Worm (Caenorhabditis elegans): ENCODE measurements around the gene R08E5.4.

R08E5.4 gene

DNA sequence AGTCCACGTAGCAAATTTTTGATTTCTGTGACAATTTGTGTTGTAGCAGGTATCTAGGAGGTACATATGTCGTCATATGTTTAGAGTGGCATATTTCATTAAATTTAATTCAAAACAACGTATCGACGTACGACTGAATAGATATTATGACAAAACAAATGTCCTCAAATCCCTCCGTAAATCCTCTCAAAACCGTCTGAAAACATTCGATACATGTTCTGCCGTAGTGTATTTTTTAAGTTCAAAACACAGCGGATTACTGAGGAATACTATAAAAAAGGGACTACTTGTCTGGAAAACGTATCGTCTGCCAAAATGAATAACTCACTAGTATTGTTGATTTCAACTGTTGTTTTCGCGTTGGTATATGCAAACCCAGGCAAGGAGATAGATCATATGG, at the start of gene R08E5.4:
TSS of gene R08E5.4 (plus strand) at position 301 of the 400 bp plus-strand sequence.
- TF ChIP-seq pes-1 (GFP tag; IDR thresholded peaks at IDR 0.05) (no peak), hmbx-1 (tag; optimal IDR thresholded peaks at IDR 0.05) (no peak), ets-7 (tag; optimal IDR thresholded peaks at IDR 0.05) (no peak), sea-1 (GFP tag; conservative IDR thresholded peaks at IDR 0.05) (no peak), tbx-11 (GFP tag; IDR thresholded peaks at IDR 0.05) (no peak), ceh-36 (tag; optimal IDR thresholded peaks at IDR 0.05) (no peak), hnd-1 (tag; optimal IDR thresholded peaks at IDR 0.05) (no peak), tra-4 (tag; optimal IDR thresholded peaks at IDR 0.05) (no peak), scrt-1 (GFP tag; IDR thresholded peaks at IDR 0.05) (no peak), B0310.2 (tag; optimal IDR thresholded peaks at IDR 0.05) (no peak)

DNA sequence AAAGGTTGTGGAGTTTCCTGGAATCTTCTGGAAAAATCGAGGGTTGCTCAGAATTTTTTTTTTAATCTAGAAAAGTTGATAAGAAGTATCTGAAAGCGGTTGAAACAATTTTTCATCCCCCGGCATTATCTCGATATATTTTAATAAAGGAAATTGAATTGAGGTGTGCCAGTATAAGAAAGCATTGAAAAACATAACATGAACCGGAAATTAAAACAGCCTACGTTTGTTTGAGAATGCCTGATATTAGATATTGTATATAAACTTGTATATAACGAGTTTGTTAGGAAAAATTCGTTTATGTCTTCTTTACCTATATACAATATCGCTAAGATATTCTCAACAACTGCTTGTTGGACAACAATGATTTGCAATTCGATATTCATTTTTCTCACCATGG, 43.6 kb upstream of the R08E5.4 start, which contains the start of gene str-30:
TSS of gene str-30 (plus strand) at position 301 of the 400 bp plus-strand sequence.
- TF ChIP-seq hmbx-1 (tag; optimal IDR thresholded peaks at IDR 0.05), result no peak
- no peak for TF ChIP-seq ama-1 (optimal IDR thresholded peaks at IDR 0.05)
- TF ChIP-seq hnd-1 (tag; optimal IDR thresholded peaks at IDR 0.05), result no peak
- TF ChIP-seq flt-1 (GFP tag; IDR thresholded peaks at IDR 0.05), result no peak
- TF ChIP-seq tbx-37 (GFP tag; conservative IDR thresholded peaks at IDR 0.05), result no peak
- no peak for TF ChIP-seq pes-1 (GFP tag; IDR thresholded peaks at IDR 0.05)
- no peak for TF ChIP-seq scrt-1 (GFP tag; IDR thresholded peaks at IDR 0.05)
- no peak for TF ChIP-seq sea-1 (GFP tag; conservative IDR thresholded peaks at IDR 0.05)
- TF ChIP-seq B0310.2 (tag; optimal IDR thresholded peaks at IDR 0.05), result no peak
- no peak for TF ChIP-seq ets-7 (tag; optimal IDR thresholded peaks at IDR 0.05)

DNA sequence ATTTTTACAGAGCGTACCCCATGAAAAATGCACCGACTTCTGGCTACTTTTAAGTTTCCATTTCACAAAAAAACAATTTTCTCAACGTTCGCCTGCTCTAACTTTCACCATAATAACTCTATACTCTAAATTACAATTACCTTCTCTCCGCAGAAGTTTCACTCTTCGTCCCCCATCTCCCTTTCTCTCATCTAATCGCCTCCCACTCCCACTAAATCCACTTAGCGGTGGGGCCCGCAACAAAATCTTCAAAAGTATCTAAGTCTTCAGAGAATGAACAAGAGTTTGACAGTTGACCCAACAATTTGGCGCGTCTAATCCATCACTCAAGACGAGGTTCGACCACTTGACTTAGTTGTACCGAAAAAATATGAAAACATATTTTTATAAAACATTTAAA, 30.0 kb upstream of the R08E5.4 start:
- TF ChIP-seq F13C5.2 (tag; optimal IDR thresholded peaks at IDR 0.05), result no peak
- no peak for TF ChIP-seq hmbx-1 (tag; optimal IDR thresholded peaks at IDR 0.05)
- no peak for TF ChIP-seq flt-1 (GFP tag; IDR thresholded peaks at IDR 0.05)
- no peak for TF ChIP-seq ama-1 (optimal IDR thresholded peaks at IDR 0.05)
- no peak for TF ChIP-seq hmg-4 (GFP tag; optimal IDR thresholded peaks at IDR 0.05)
- no peak for TF ChIP-seq hnd-1 (tag; optimal IDR thresholded peaks at IDR 0.05)
- no peak for TF ChIP-seq sea-1 (GFP tag; conservative IDR thresholded peaks at IDR 0.05)
- no peak for TF ChIP-seq ceh-13 (GFP tag; optimal IDR thresholded peaks at IDR 0.05)
- TF ChIP-seq aly-1 (tag; optimal IDR thresholded peaks at IDR 0.05), result no peak
- no peak for TF ChIP-seq tbx-11 (GFP tag; IDR thresholded peaks at IDR 0.05)
- TF ChIP-seq scrt-1 (GFP tag; IDR thresholded peaks at IDR 0.05), result no peak
- TF ChIP-seq tbx-37 (GFP tag; conservative IDR thresholded peaks at IDR 0.05), result no peak
- TF ChIP-seq tra-4 (tag; optimal IDR thresholded peaks at IDR 0.05), result no peak
- no peak for TF ChIP-seq ets-7 (tag; optimal IDR thresholded peaks at IDR 0.05)
- TF ChIP-seq ceh-36 (tag; optimal IDR thresholded peaks at IDR 0.05), result no peak
- TF ChIP-seq B0310.2 (tag; optimal IDR thresholded peaks at IDR 0.05), result no peak
- TF ChIP-seq pes-1 (GFP tag; IDR thresholded peaks at IDR 0.05), result no peak

DNA sequence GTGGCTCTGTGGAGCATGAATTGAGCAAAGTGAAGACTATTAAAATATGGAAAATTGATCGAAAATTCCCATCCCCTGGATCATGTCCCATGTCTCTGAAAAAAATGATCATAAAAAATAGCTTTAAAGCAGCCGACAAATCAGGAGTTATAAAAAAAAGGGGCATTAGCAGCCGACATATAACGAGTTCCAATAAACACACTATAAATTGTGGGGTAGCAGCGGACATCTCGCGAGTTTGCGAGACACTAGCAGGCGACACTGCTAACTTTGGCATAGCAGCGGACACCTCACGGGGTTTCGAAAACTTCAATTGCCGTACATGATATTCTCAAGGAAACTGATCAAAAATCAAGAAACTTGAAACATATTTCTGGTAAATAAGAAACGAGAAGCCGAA, 29.1 kb upstream of the R08E5.4 start, which contains the start of gene hpo-36:
TSS of gene hpo-36 (minus strand) at position 101 of the 400 bp plus-strand sequence.
- TF ChIP-seq scrt-1 (GFP tag; IDR thresholded peaks at IDR 0.05), result no peak
- no peak for TF ChIP-seq ets-7 (tag; optimal IDR thresholded peaks at IDR 0.05)
- no peak for TF ChIP-seq aly-1 (tag; optimal IDR thresholded peaks at IDR 0.05)
- TF ChIP-seq ceh-13 (GFP tag; optimal IDR thresholded peaks at IDR 0.05), result no peak
- no peak for TF ChIP-seq hmbx-1 (tag; optimal IDR thresholded peaks at IDR 0.05)
- TF ChIP-seq pes-1 (GFP tag; IDR thresholded peaks at IDR 0.05), result no peak
- TF ChIP-seq tbx-37 (GFP tag; conservative IDR thresholded peaks at IDR 0.05), result no peak
- no peak for TF ChIP-seq tra-4 (tag; optimal IDR thresholded peaks at IDR 0.05)
- no peak for TF ChIP-seq F13C5.2 (tag; optimal IDR thresholded peaks at IDR 0.05)
- no peak for TF ChIP-seq flt-1 (GFP tag; IDR thresholded peaks at IDR 0.05)
- no peak for TF ChIP-seq hmg-4 (GFP tag; optimal IDR thresholded peaks at IDR 0.05)
- TF ChIP-seq ama-1 (optimal IDR thresholded peaks at IDR 0.05), result no peak
- no peak for TF ChIP-seq B0310.2 (tag; optimal IDR thresholded peaks at IDR 0.05)

DNA sequence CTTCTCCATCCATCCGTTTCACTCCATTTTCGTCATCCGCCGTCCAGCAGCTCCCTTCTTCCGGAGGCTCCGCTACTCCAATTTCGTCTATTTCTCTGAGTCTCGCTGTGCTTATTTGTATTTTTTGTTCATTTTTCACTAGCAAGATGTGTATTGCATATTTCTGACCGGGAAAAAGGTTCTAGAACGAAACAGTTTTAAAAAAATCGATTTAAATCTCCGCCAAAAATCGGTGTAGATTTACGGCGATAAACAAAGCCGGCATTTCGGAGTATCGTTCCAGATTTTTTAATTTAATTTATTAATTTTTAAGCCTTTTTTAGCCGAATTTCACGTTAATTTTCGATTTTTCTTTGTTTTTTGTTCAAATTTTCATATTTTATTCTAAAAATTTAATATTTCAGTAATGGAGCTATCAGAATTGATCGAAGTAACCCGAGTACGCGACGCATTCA, 25.2 kb upstream of the R08E5.4 start, which contains the start of gene mtm-9:
TSS of gene mtm-9 (plus strand) at position 405 of the 455 bp plus-strand sequence.
- TF ChIP-seq ceh-36 (tag; optimal IDR thresholded peaks at IDR 0.05), result no peak
- TF ChIP-seq B0310.2 (tag; optimal IDR thresholded peaks at IDR 0.05), result no peak

DNA sequence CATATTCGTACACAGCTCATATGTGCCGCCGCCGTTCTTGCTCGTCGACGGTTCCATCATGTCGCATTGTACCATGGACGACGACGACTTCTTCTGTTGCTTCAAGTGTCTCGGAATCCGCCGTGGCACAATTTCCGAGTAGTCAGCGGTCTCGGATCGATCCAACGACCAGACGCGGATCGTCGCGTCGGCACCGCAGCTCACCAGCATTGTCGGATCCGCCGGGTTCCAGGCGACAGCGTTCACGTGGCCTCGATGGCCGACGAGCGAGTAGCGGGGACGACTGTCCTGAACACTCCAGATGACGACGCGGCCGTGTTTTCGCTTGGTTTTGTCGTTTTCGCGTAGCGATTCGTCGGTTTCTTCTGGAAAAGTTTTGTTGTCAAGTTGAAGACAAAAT, 18.0 kb upstream of the R08E5.4 start:
- TF ChIP-seq hmbx-1 (tag; optimal IDR thresholded peaks at IDR 0.05) (no peak), tbx-37 (GFP tag; conservative IDR thresholded peaks at IDR 0.05) (no peak), B0310.2 (tag; optimal IDR thresholded peaks at IDR 0.05) (no peak), tbx-11 (GFP tag; IDR thresholded peaks at IDR 0.05) (no peak), ceh-13 (GFP tag; optimal IDR thresholded peaks at IDR 0.05) (no peak), sea-1 (GFP tag; conservative IDR thresholded peaks at IDR 0.05) (no peak), ceh-36 (tag; optimal IDR thresholded peaks at IDR 0.05) (no peak)

DNA sequence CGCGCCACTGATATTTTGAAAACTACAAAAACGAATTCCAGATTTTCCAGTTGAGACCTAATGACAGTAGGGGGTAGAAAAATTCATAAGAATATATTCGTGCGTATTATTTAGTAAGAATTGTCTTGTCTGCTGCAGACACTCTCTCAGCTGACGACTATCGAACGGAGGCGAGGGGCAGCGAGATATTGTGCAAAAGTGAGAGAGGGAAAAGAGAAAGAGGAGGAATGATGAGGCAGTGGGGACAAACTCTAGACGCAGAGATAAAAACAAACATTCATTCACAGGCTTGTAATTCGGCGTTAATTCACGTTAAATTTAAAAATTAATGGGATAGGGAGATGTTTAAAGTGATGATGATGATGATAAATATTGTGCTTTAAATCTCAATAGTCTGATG, 11.5 kb upstream of the R08E5.4 start, which contains the start of gene gid-7:
TSS of gene gid-7 (minus strand) at position 188 of the 400 bp plus-strand sequence.
- no peak for TF ChIP-seq hnd-1 (tag; optimal IDR thresholded peaks at IDR 0.05)
- TF ChIP-seq flt-1 (GFP tag; IDR thresholded peaks at IDR 0.05), result no peak

DNA sequence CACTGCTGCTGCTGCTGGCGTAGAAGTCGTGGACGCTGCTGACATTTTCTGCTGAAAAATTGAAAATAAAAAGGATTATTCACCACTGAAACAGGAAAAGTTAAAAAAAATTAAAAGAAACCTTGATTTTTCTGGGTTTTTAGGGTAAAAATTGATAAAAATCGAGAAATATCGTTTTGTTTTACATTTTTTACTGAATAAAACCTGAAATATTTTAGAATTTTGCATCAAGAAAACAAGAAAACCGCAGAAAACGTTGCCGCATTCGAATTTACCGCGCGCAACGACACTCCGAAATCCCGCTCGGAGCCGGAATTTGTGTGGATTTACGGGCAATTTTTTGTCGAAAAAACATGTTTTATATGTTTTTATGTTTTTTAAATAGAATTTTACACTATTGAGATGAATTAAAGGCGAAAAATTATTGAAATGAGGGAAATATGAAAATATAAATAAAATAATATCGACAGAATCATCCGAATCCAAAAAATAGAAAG, 8.9 kb upstream of the R08E5.4 start, which contains the start of gene chk-1:
TSS of gene chk-1 (minus strand) at position 51 of the 497 bp plus-strand sequence.
- no peak for TF ChIP-seq flt-1 (GFP tag; IDR thresholded peaks at IDR 0.05)
- TF ChIP-seq ets-7 (tag; optimal IDR thresholded peaks at IDR 0.05), result no peak
- peak; percentile 14 for TF ChIP-seq F13C5.2 (tag; optimal IDR thresholded peaks at IDR 0.05)

Measured in whole organism, early embryonic.